Worm (Caenorhabditis elegans) whole organism, L4 larva: Measurements from ENCODE around the gene C48D1.5.

Experiments
- ceh-62 ChIP-seq: sonication (generic microtip); optimal IDR thresholded peaks from 2 replicates; lab custom pipeline; 2017; ENCODE audit warnings: missing biosample characterization, missing genetic modification characterization
- lin-13 ChIP-seq: fragments of 150-350 bp; optimal IDR thresholded peaks from 2 replicates; lab custom pipeline; 2014; ENCODE audit warnings: missing biosample characterization, missing genetic modification reagents, missing genetic modification characterization
- nhr-11 ChIP-seq: fragments of 150-350 bp; optimal IDR thresholded peaks from 2 replicates; lab custom pipeline; 2014; ENCODE audit warnings: missing biosample characterization, missing genetic modification characterization

DNA sequence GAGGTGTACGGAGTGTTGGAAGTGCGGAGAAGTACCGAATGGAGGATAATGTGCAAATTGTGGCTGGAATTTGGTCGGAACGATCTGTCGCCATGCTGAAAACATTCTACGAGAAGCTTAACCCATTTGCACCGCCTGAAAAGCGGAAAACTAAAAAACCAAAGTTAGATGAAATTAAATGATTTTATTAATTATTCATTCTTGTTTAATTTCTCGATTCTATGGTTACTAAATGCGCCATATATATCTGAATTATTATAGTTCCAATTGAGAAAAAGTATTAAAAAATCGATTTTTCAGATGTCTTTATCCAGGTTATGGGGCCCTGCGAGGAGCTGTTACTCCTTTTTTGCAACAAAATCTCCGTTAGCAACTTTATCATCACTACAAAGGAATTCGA lies 22.3 kb downstream of the C48D1.5 start, which contains the start of gene cox-11:
- TF ChIP-seq nhr-11 (tag; lab: Kevin White, UChicago): no peak
- TF ChIP-seq ceh-62: no peak
- TF ChIP-seq lin-13: no peak
